Worm (Caenorhabditis elegans) whole organism, young adult: ENCODE data around the gene C08H9.16.

ENCODE experiments used
- B0261.1 ChIP-seq: sonication (generic microtip); optimal IDR thresholded peaks from 2 replicates; lab custom pipeline; 2016; ENCODE audit warnings: mild to moderate bottlenecking, missing genetic modification characterization, moderate library complexity, missing compliant biosample characterization
- F57A8.1 ChIP-seq: fragments of 200-800 bp; sonication (Bioruptor generic); optimal IDR thresholded peaks from 2 replicates; lab custom pipeline; 2018; ENCODE audit warnings: mild to moderate bottlenecking, missing genetic modification characterization, moderate library complexity, missing compliant biosample characterization
- ama-1 ChIP-seq, 3 experiments: fragments of 150-350 bp in 1 of 3; sonication (generic microtip) in 2 of 3; optimal IDR thresholded peaks; 2 replicates each; lab custom pipeline; 2014 to 2018; ENCODE audit warnings: missing biosample characterization in 2 of 3, missing genetic modification characterization in 2 of 3, missing genetic modification reagents in 2 of 3
- cebp-2 ChIP-seq: fragments of 200-800 bp; sonication (Bioruptor generic); IDR thresholded peaks from 2 replicates; pipeline ENCODE4 v1.3.6; 2022; ENCODE audit warnings: missing genetic modification characterization, missing compliant biosample characterization
- lir-1 ChIP-seq: fragments of 200-800 bp; sonication (Bioruptor generic); conservative IDR thresholded peaks from 2 replicates; pipeline ENCODE4 v1.3.6; 2022; ENCODE audit warnings: missing genetic modification reagents, missing genetic modification characterization, missing compliant biosample characterization
- lsy-27 ChIP-seq: sonication (generic microtip); optimal IDR thresholded peaks from 2 replicates; lab custom pipeline; 2017; ENCODE audit warnings: missing genetic modification characterization, mild to moderate bottlenecking, missing compliant biosample characterization, antibody characterized with exemption, missing genotype, borderline replicate concordance; ENCODE audit not compliant: insufficient read depth
- madf-3 ChIP-seq: fragments of 200-800 bp; sonication (Bioruptor generic); IDR thresholded peaks from 2 replicates; pipeline ENCODE4 v1.3.6; 2022; ENCODE audit warnings: missing genetic modification reagents, missing genetic modification characterization, missing compliant biosample characterization
- nhr-179 ChIP-seq: sonication (generic microtip); optimal IDR thresholded peaks from 2 replicates; lab custom pipeline; 2016; ENCODE audit warnings: mild to moderate bottlenecking, missing genetic modification characterization, missing compliant biosample characterization
- sdz-38 ChIP-seq: sonication (generic microtip); optimal IDR thresholded peaks from 2 replicates; lab custom pipeline; 2016; ENCODE audit warnings: missing genotype, missing genetic modification characterization, missing compliant biosample characterization
- somi-1 ChIP-seq: fragments of 200-800 bp; sonication (Bioruptor generic); optimal IDR thresholded peaks from 2 replicates; lab custom pipeline; 2018; ENCODE audit warnings: mild to moderate bottlenecking, missing genetic modification characterization, missing compliant biosample characterization
- unc-62 ChIP-seq: fragments of 150-350 bp; optimal IDR thresholded peaks from 2 replicates; lab custom pipeline; 2014; ENCODE audit warnings: missing biosample characterization, missing genetic modification reagents, missing genetic modification characterization
- zim-3 ChIP-seq: sonication (generic microtip); optimal IDR thresholded peaks from 2 replicates; lab custom pipeline; 2017; ENCODE audit warnings: mild to moderate bottlenecking, missing genetic modification characterization, moderate library complexity, missing compliant biosample characterization

- no peak for TF ChIP-seq sdz-38
- no peak for TF ChIP-seq ama-1 (optimal IDR thresholded peaks at IDR 0.05; lab: Kevin White, UChicago)
- no peak for TF ChIP-seq ama-1 (GFP tag; optimal IDR thresholded peaks at IDR 0.05; lab: Kevin White, UChicago)
- TF ChIP-seq lsy-27 (tag; lab: Kevin White, UChicago), result no peak
- no peak for TF ChIP-seq madf-3
- TF ChIP-seq zim-3 (tag; lab: Kevin White, UChicago), result no peak
- no peak for TF ChIP-seq cebp-2 (GFP tag; lab: Robert Waterston, UW)
- no peak for TF ChIP-seq lir-1 (GFP tag; lab: Robert Waterston, UW)
- no peak for TF ChIP-seq nhr-179
- no peak for TF ChIP-seq somi-1
- TF ChIP-seq unc-62 (GFP tag; lab: Kevin White, UChicago), result no peak
- no peak for TF ChIP-seq F57A8.1 (GFP tag; lab: Kevin White, UChicago)
- no peak for TF ChIP-seq B0261.1 (tag; lab: Kevin White, UChicago)
Measured at ce11 chrII:9900276-9900675, 7.7 kb downstream of the C08H9.16 start, which contains the start of gene unc-4.
